Worm (Caenorhabditis elegans) whole organism, L4 larva: Measurements from ENCODE around the gene F17E9.4.

Experiments
- ama-1 ChIP-seq: fragments of 150-350 bp; optimal IDR thresholded peaks from 2 replicates; lab custom pipeline; 2014; ENCODE audit warnings: inconsistent platforms, mixed read lengths
- ceh-20 ChIP-seq: fragments of 200-800 bp; sonication (Bioruptor generic); IDR thresholded peaks from 2 replicates; pipeline ENCODE4 v1.3.6; 2022; ENCODE audit warnings: missing genetic modification reagents, missing genetic modification characterization, missing compliant biosample characterization
- ceh-32 ChIP-seq: sonication (generic microtip); optimal IDR thresholded peaks from 2 replicates; lab custom pipeline; 2016; ENCODE audit warnings: mild to moderate bottlenecking, missing genetic modification characterization, missing compliant biosample characterization; ENCODE audit not compliant: poor library complexity
- fos-1 ChIP-seq: fragments of 150-350 bp; optimal IDR thresholded peaks from 2 replicates; lab custom pipeline; 2014; ENCODE audit warnings: missing biosample characterization, missing genetic modification characterization
- lin-13 ChIP-seq: fragments of 150-350 bp; optimal IDR thresholded peaks from 2 replicates; lab custom pipeline; 2014; ENCODE audit warnings: missing biosample characterization, missing genetic modification reagents, missing genetic modification characterization
- lin-15B ChIP-seq: fragments of 150-350 bp; sonication (generic microtip); optimal IDR thresholded peaks from 3 replicates; lab custom pipeline; 2014; ENCODE audit warnings: missing biosample characterization, missing genetic modification characterization
- nhr-6 ChIP-seq: fragments of 150-350 bp; optimal IDR thresholded peaks from 2 replicates; lab custom pipeline; 2014; ENCODE audit warnings: missing biosample characterization, missing genetic modification characterization
- zag-1 ChIP-seq: fragments of 150-350 bp; optimal IDR thresholded peaks from 2 replicates; lab custom pipeline; 2014; ENCODE audit warnings: missing biosample characterization, missing genetic modification characterization
- ztf-11 ChIP-seq: fragments of 150-350 bp; optimal IDR thresholded peaks from 2 replicates; lab custom pipeline; 2014; ENCODE audit warnings: missing biosample characterization, missing genetic modification characterization

- TF ChIP-seq ceh-32 (tag; lab: Kevin White, UChicago) (no peak), lin-15B (tag; lab: Kevin White, UChicago) (no peak), ama-1 (no peak), ceh-20 (GFP tag; lab: Robert Waterston, UW) (no peak), zag-1 (tag; lab: Kevin White, UChicago) (no peak), fos-1 (tag; lab: Kevin White, UChicago) (no peak), lin-13 (GFP tag; lab: Kevin White, UChicago) (no peak), nhr-6 (tag; lab: Kevin White, UChicago) (no peak), ztf-11 (tag; lab: Kevin White, UChicago) (no peak)
These were observed 22.5 kb upstream of the F17E9.4 start, which contains the start of gene F35H10.3 for ce11 chrIV:8325667-8326066.
